Worm (Caenorhabditis elegans): ENCODE data around the gene ckc-1.

ckc-1 gene

DNA sequence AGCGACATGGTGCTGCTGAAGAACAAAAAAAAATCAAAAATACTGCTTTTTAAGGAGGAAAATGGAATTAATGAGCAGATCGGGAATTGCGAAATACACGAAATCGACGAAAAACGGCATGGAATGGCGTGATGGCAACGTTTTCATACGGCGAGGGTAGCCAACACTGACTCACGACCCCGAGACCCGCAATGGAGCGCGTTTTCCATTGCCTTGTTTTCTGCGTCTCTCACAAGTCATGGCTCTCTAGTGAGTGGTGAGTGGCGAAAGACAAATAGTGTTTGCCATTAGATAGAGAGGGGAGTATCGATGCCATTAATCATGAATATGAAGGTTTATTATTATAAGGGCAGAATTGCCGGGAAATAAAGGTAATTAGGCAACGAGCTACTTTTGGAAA is 29.3 kb downstream of the ckc-1 start, which contains the start of gene C18B2.4 (continued):
- TF ChIP-seq hif-1 (tag; optimal IDR thresholded peaks at IDR 0.05) = peak in 1 of 2 experiments; percentile 66
- no peak for TF ChIP-seq nhr-76 (tag; optimal IDR thresholded peaks at IDR 0.05)
- no peak for TF ChIP-seq F44E2.7 (GFP tag; IDR thresholded peaks at IDR 0.05)
- no peak for TF ChIP-seq lin-39 (tag; optimal IDR thresholded peaks at IDR 0.05)
- TF ChIP-seq ZK337.2 (GFP tag; IDR thresholded peaks at IDR 0.05) = no peak
- TF ChIP-seq madf-5 (GFP tag; IDR thresholded peaks at IDR 0.05) = no peak
- TF ChIP-seq ceh-32 (tag; optimal IDR thresholded peaks at IDR 0.05; ENCODE audit: poor library complexity) = no peak
- TF ChIP-seq F49E8.2 (tag; optimal IDR thresholded peaks at IDR 0.05; ENCODE audit: borderline replicate concordance) = no peak
- no peak for TF ChIP-seq zip-2 (tag; optimal IDR thresholded peaks at IDR 0.05)
- no peak for TF ChIP-seq Y75B8A.6 (GFP tag; IDR thresholded peaks at IDR 0.05)
- no peak for TF ChIP-seq dmd-8 (GFP tag; IDR thresholded peaks at IDR 0.05)
- TF ChIP-seq snpc-4 (tag; optimal IDR thresholded peaks at IDR 0.05) = no peak
- no peak for TF ChIP-seq nhr-42 (GFP tag; IDR thresholded peaks at IDR 0.05)
- TF ChIP-seq dmd-6 (GFP tag; IDR thresholded peaks at IDR 0.05) = peak; percentile 75
- peak; percentile 28; the same call in 1 of the 2 replicates for TF ChIP-seq set-16 (GFP tag; IDR thresholded peaks at IDR 0.05)
- no peak for TF ChIP-seq lin-29 (GFP tag; IDR thresholded peaks at IDR 0.05)
- no peak for TF ChIP-seq R02D3.7 (tag; optimal IDR thresholded peaks at IDR 0.05)
- no peak for TF ChIP-seq ceh-28 (tag; optimal IDR thresholded peaks at IDR 0.05)
- TF ChIP-seq lsy-2 (tag; optimal IDR thresholded peaks at IDR 0.05) = peak; percentile 24 to 80
- no peak for TF ChIP-seq F26F4.8 (GFP tag; conservative IDR thresholded peaks at IDR 0.05)
- TF ChIP-seq lim-7 (GFP tag; IDR thresholded peaks at IDR 0.05) = no peak
- peak; percentile 76 for TF ChIP-seq nhr-11 (tag; optimal IDR thresholded peaks at IDR 0.05)
- no peak for TF ChIP-seq lin-15B (tag; optimal IDR thresholded peaks at IDR 0.05)
- TF ChIP-seq jun-1 (tag; optimal IDR thresholded peaks at IDR 0.05) = no peak
- TF ChIP-seq Y48G9A.11 (GFP tag; IDR thresholded peaks at IDR 0.05) = no peak
- peak; percentile 67 for TF ChIP-seq rbr-2 (tag; optimal IDR thresholded peaks at IDR 0.05)
- TF ChIP-seq unc-130 (GFP tag; optimal IDR thresholded peaks at IDR 0.05) = no peak
- TF ChIP-seq nhr-111 (GFP tag; optimal IDR thresholded peaks at IDR 0.05) = no peak
- no peak for TF ChIP-seq aly-2 (tag; optimal IDR thresholded peaks at IDR 0.05)
- no peak for TF ChIP-seq egl-27 (tag; optimal IDR thresholded peaks at IDR 0.05)
- peak; percentile 65; the same call in 1 of the 2 replicates for TF ChIP-seq ctbp-1 (GFP tag; IDR thresholded peaks at IDR 0.05)
- TF ChIP-seq ceh-20 (GFP tag; IDR thresholded peaks at IDR 0.05) = peak; percentile 87
- TF ChIP-seq ztf-7 (tag; optimal IDR thresholded peaks at IDR 0.05) = no peak
- TF ChIP-seq zfp-3 (GFP tag; conservative IDR thresholded peaks at IDR 0.05) = no peak
- TF ChIP-seq sdz-12 (GFP tag; optimal IDR thresholded peaks at IDR 0.05) = no peak
- no peak for TF ChIP-seq Y105C5A.15 (GFP tag; IDR thresholded peaks at IDR 0.05)
- no peak for TF ChIP-seq nhr-10 (tag; optimal IDR thresholded peaks at IDR 0.05)
- no peak for TF ChIP-seq saeg-2 (GFP tag; IDR thresholded peaks at IDR 0.05)
- no peak for TF ChIP-seq ces-1 (GFP tag; optimal IDR thresholded peaks at IDR 0.05)
- TF ChIP-seq mxl-3 (GFP tag; optimal IDR thresholded peaks at IDR 0.05) = peak; percentile 95
- no peak for TF ChIP-seq lir-3 (tag; optimal IDR thresholded peaks at IDR 0.05)
- no peak for TF ChIP-seq tra-1 (GFP tag; IDR thresholded peaks at IDR 0.05)
- TF ChIP-seq daf-19 (GFP tag; conservative IDR thresholded peaks at IDR 0.05) = no peak
- TF ChIP-seq F37D6.2 (tag; optimal IDR thresholded peaks at IDR 0.05) = peak; percentile 13
- peak; percentile 81 for TF ChIP-seq nhr-28 (tag; optimal IDR thresholded peaks at IDR 0.05)
- TF ChIP-seq lin-1 (GFP tag; IDR thresholded peaks at IDR 0.05) = peak; percentile 53; the same call in 1 of the 2 replicates
- TF ChIP-seq mdl-1 (tag; optimal IDR thresholded peaks at IDR 0.05) = peak in 1 of 2 experiments; percentile 35
- TF ChIP-seq ama-1 (optimal IDR thresholded peaks at IDR 0.05) = peak; percentile 51
- peak; percentile 87 for TF ChIP-seq hlh-11 (tag; optimal IDR thresholded peaks at IDR 0.05)
- no peak for TF ChIP-seq gei-8 (GFP tag; optimal IDR thresholded peaks at IDR 0.05)
- peak; percentile 66 for TF ChIP-seq lin-13 (GFP tag; optimal IDR thresholded peaks at IDR 0.05)
- no peak for TF ChIP-seq unc-39 (tag; optimal IDR thresholded peaks at IDR 0.05)
- TF ChIP-seq attf-4 (tag; optimal IDR thresholded peaks at IDR 0.05) = no peak
